Comparison of ENCODE assay signal across 5 worm cellular contexts in genomic region chrIII:5145874-5146273, ce11.
TF ChIP-seq lines count a peak whose summit lies in the region.

No protein-coding gene starts in this region.

TF ChIP-seq in whole organism, L1 larva, 84 proteins besides CTCF, POLR2A, EP300 and RAD21:
- TF ChIP-seq elt-2 (tag; optimal IDR thresholded peaks at IDR 0.05; lab: Kevin White, UChicago) (peak; percentile 11), ceh-63 (GFP tag; optimal IDR thresholded peaks at IDR 0.05; lab: Kevin White, UChicago) (no peak), efl-3 (GFP tag; optimal IDR thresholded peaks at IDR 0.05; lab: Kevin White, UChicago) (no peak), efl-1 (optimal IDR thresholded peaks at IDR 0.05; lab: Kevin White, UChicago) (no peak), efl-1 (GFP tag; optimal IDR thresholded peaks at IDR 0.05 in 1 of 2; lab: Kevin White, UChicago) (peak in 1 of 2 experiments; percentile 92), pag-3 (tag; optimal IDR thresholded peaks at IDR 0.05; lab: Kevin White, UChicago; ENCODE audit: borderline replicate concordance, insufficient read depth) (no peak)

TF ChIP-seq in whole organism, L2 larva, 48 proteins besides CTCF, POLR2A, EP300 and RAD21:
- TF ChIP-seq nhr-129 (tag; optimal IDR thresholded peaks at IDR 0.05; lab: Kevin White, UChicago) (no peak), egl-27 (tag; optimal IDR thresholded peaks at IDR 0.05; lab: Kevin White, UChicago) (no peak), fos-1 (tag; optimal IDR thresholded peaks at IDR 0.05; lab: Kevin White, UChicago) (peak; percentile 51), nhr-11 (tag; optimal IDR thresholded peaks at IDR 0.05; lab: Kevin White, UChicago) (no peak), skn-1 (tag; optimal IDR thresholded peaks at IDR 0.05; lab: Kevin White, UChicago) (no peak), sma-3 (GFP tag; optimal IDR thresholded peaks at IDR 0.05; lab: Kevin White, UChicago) (no peak), sma-9 (GFP tag; optimal IDR thresholded peaks at IDR 0.05; lab: Kevin White, UChicago) (no peak), sma-9 (tag; optimal IDR thresholded peaks at IDR 0.05; lab: Kevin White, UChicago) (no peak), alr-1 (tag; optimal IDR thresholded peaks at IDR 0.05; lab: Kevin White, UChicago) (no peak)

TF ChIP-seq in whole organism, L3 larva, 47 proteins besides CTCF, POLR2A, EP300 and RAD21:
- TF ChIP-seq ceh-9 (tag; optimal IDR thresholded peaks at IDR 0.05; lab: Kevin White, UChicago) (no peak), elt-2 (tag; optimal IDR thresholded peaks at IDR 0.05; lab: Kevin White, UChicago) (peak; percentile 70), mml-1 (tag; optimal IDR thresholded peaks at IDR 0.05; lab: Kevin White, UChicago) (no peak), unc-62 (GFP tag; optimal IDR thresholded peaks at IDR 0.05; lab: Kevin White, UChicago) (no peak), pha-4 (tag; optimal IDR thresholded peaks at IDR 0.05; lab: Kevin White, UChicago) (no peak)

TF ChIP-seq in whole organism, L4 larva, 104 proteins besides CTCF, POLR2A, EP300 and RAD21:
- TF ChIP-seq daf-16 (GFP tag; optimal IDR thresholded peaks at IDR 0.05; lab: Kevin White, UChicago) (no peak), daf-16 (tag; optimal IDR thresholded peaks at IDR 0.05; lab: Kevin White, UChicago) (peak; percentile 52), hif-1 (tag; optimal IDR thresholded peaks at IDR 0.05; lab: Kevin White, UChicago) (no peak), dve-1 (tag; optimal IDR thresholded peaks at IDR 0.05; lab: Kevin White, UChicago; ENCODE audit: insufficient read depth) (peak; percentile 22), dmd-6 (GFP tag; IDR thresholded peaks at IDR 0.05; lab: Robert Waterston, UW) (peak; percentile 51; the same call in 1 of the 2 replicates), lin-1 (GFP tag; IDR thresholded peaks at IDR 0.05; lab: Robert Waterston, UW) (no peak), nhr-28 (tag; optimal IDR thresholded peaks at IDR 0.05; lab: Kevin White, UChicago) (peak; percentile 17), unc-130 (GFP tag; optimal IDR thresholded peaks at IDR 0.05; lab: Kevin White, UChicago) (no peak), php-3 (GFP tag; IDR thresholded peaks at IDR 0.05; lab: Robert Waterston, UW) (0 out of 2 replicates have a peak, but pooled peaks have one; percentile 48), hlh-11 (tag; optimal IDR thresholded peaks at IDR 0.05; lab: Kevin White, UChicago) (peak; percentile 52), ces-1 (GFP tag; optimal IDR thresholded peaks at IDR 0.05; lab: Kevin White, UChicago) (no peak), mdt-29 (GFP tag; IDR thresholded peaks at IDR 0.05; lab: Robert Waterston, UW) (no peak), lin-13 (GFP tag; optimal IDR thresholded peaks at IDR 0.05; lab: Kevin White, UChicago) (no peak), attf-4 (tag; optimal IDR thresholded peaks at IDR 0.05; lab: Kevin White, UChicago) (no peak), gei-8 (GFP tag; optimal IDR thresholded peaks at IDR 0.05; lab: Kevin White, UChicago) (no peak), nhr-48 (tag; optimal IDR thresholded peaks at IDR 0.05; lab: Kevin White, UChicago) (no peak), Y75B8A.6 (GFP tag; IDR thresholded peaks at IDR 0.05; lab: Robert Waterston, UW) (no peak), tag-97 (GFP tag; IDR thresholded peaks at IDR 0.05; lab: Robert Waterston, UW) (no peak), pqm-1 (tag; optimal IDR thresholded peaks at IDR 0.05; lab: Kevin White, UChicago) (peak; percentile 42), tra-1 (GFP tag; IDR thresholded peaks at IDR 0.05; lab: Robert Waterston, UW) (0 out of 2 replicates have a peak, but pooled peaks have one; percentile 52)

TF ChIP-seq in whole organism, young adult, 124 proteins besides CTCF, POLR2A, EP300 and RAD21:
- TF ChIP-seq egrh-3 (GFP tag; IDR thresholded peaks at IDR 0.05; lab: Robert Waterston, UW) (no peak), nhr-80 (tag; optimal IDR thresholded peaks at IDR 0.05; lab: Kevin White, UChicago) (peak; percentile 41)
TF ChIP-seq in whole organism, young adult: peak in this region for 1.
